Worm (Caenorhabditis elegans): ENCODE measurements around the gene ncs-4.

Gene ncs-4

DNA sequence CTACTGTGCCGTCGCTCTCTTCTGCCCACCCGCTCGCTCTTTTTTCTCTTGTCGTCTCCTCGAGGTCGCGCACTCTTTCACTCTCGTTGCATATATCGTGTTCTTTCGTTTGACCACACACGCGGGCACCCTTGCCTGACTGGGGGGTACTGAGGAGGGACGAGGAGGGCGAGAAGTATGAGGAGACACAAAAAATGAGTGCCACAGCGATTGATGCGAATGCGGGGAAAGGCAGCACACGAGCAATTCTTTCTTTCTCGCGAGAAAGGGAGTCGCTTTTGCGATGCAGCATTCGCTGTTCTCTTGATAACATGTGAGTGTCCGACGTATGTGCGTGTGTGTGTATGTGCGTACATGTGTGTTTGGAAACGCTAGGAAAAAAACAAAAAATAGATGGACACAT is 12.2 kb downstream of the ncs-4 start (continued):
- no peak for TF ChIP-seq daf-12 (tag; optimal IDR thresholded peaks at IDR 0.05)
- no peak for TF ChIP-seq tag-97 (GFP tag; IDR thresholded peaks at IDR 0.05)
- peak; percentile 13 for TF ChIP-seq spr-1 (tag; optimal IDR thresholded peaks at IDR 0.05)
- peak; percentile 64 for TF ChIP-seq nhr-77 (tag; optimal IDR thresholded peaks at IDR 0.05)
- TF ChIP-seq aha-1 (tag): peak; percentile 97
- TF ChIP-seq T20F7.1 (GFP tag; optimal IDR thresholded peaks at IDR 0.05): peak; percentile 60
- TF ChIP-seq hif-1 (tag; optimal IDR thresholded peaks at IDR 0.05): peak; percentile 21 to 68
- TF ChIP-seq jun-1 (tag; optimal IDR thresholded peaks at IDR 0.05): peak; percentile 13
- peak; percentile 86 for TF ChIP-seq nhr-11 (tag; optimal IDR thresholded peaks at IDR 0.05)
- no peak for TF ChIP-seq Y105C5A.15 (GFP tag; IDR thresholded peaks at IDR 0.05)
- peak; percentile 53 for TF ChIP-seq nhr-48 (tag; optimal IDR thresholded peaks at IDR 0.05)
- TF ChIP-seq vab-7 (GFP tag; IDR thresholded peaks at IDR 0.05): no peak
- no peak for TF ChIP-seq zip-11 (GFP tag; IDR thresholded peaks at IDR 0.05)
- TF ChIP-seq hmg-1.1 (GFP tag; IDR thresholded peaks at IDR 0.05): peak; percentile 91
- TF ChIP-seq zfp-3 (GFP tag; conservative IDR thresholded peaks at IDR 0.05): no peak
- TF ChIP-seq ceh-44 (GFP tag; IDR thresholded peaks at IDR 0.05): peak; percentile 72; the same call in 1 of the 2 replicates
- TF ChIP-seq nhr-28 (tag; optimal IDR thresholded peaks at IDR 0.05): peak; percentile 85
- peak; percentile 31 for TF ChIP-seq nhr-6 (tag; optimal IDR thresholded peaks at IDR 0.05)
- TF ChIP-seq rbr-2 (tag; optimal IDR thresholded peaks at IDR 0.05): peak; percentile 92
- TF ChIP-seq egl-43 (GFP tag; IDR thresholded peaks at IDR 0.05): peak; percentile 77; the same call in 1 of the 2 replicates
- no peak for TF ChIP-seq nhr-76 (tag; optimal IDR thresholded peaks at IDR 0.05)
- TF ChIP-seq madf-5 (GFP tag; IDR thresholded peaks at IDR 0.05): 0 out of 4 replicates have a peak, but pooled peaks of 1 of the 2 experiments have one; percentile 33
- TF ChIP-seq fos-1 (tag; optimal IDR thresholded peaks at IDR 0.05): no peak
- no peak for TF ChIP-seq unc-39 (tag; optimal IDR thresholded peaks at IDR 0.05)
- TF ChIP-seq daf-8 (GFP tag; IDR thresholded peaks at IDR 0.05): no peak
- TF ChIP-seq ZK337.2 (GFP tag; IDR thresholded peaks at IDR 0.05): no peak
- no peak for TF ChIP-seq Y75B8A.6 (GFP tag; IDR thresholded peaks at IDR 0.05)
- no peak for TF ChIP-seq D1046.2 (GFP tag; IDR thresholded peaks at IDR 0.05)
- peak; percentile 8 for TF ChIP-seq F10B5.3 (tag; optimal IDR thresholded peaks at IDR 0.05)
- TF ChIP-seq nhr-10 (tag; optimal IDR thresholded peaks at IDR 0.05): peak; percentile 29
- TF ChIP-seq tra-1 (GFP tag; IDR thresholded peaks at IDR 0.05): peak; percentile 92
- peak; percentile 74 for TF ChIP-seq ctbp-1 (GFP tag; IDR thresholded peaks at IDR 0.05)
- TF ChIP-seq cey-2 (tag; optimal IDR thresholded peaks at IDR 0.05; ENCODE audit: borderline replicate concordance, insufficient read depth): no peak
- no peak for TF ChIP-seq madf-9 (GFP tag; conservative IDR thresholded peaks at IDR 0.05)
- TF ChIP-seq dmd-6 (GFP tag; IDR thresholded peaks at IDR 0.05): peak; percentile 51
- peak; percentile 14 to 73 for TF ChIP-seq lsy-2 (tag; optimal IDR thresholded peaks at IDR 0.05)
- TF ChIP-seq aly-2 (tag; optimal IDR thresholded peaks at IDR 0.05): no peak
- peak; percentile 33 for TF ChIP-seq zfp-2 (tag; optimal IDR thresholded peaks at IDR 0.05)
- TF ChIP-seq nhr-102 (tag; optimal IDR thresholded peaks at IDR 0.05): peak; percentile 50
- peak; percentile 62 for TF ChIP-seq mes-2 (tag; optimal IDR thresholded peaks at IDR 0.05; ENCODE audit: poor library complexity, severe bottlenecking)
- peak; percentile 35; the same call in 1 of the 2 replicates for TF ChIP-seq lin-1 (GFP tag; IDR thresholded peaks at IDR 0.05)
- TF ChIP-seq hlh-30 (tag; optimal IDR thresholded peaks at IDR 0.05; ENCODE audit: insufficient read depth): peak; percentile 95
- TF ChIP-seq php-3 (GFP tag; IDR thresholded peaks at IDR 0.05): no peak
- TF ChIP-seq dmd-9 (GFP tag; IDR thresholded peaks at IDR 0.05): no peak
- TF ChIP-seq set-16 (GFP tag; IDR thresholded peaks at IDR 0.05): peak; percentile 86
- peak; percentile 70 for TF ChIP-seq F37D6.2 (tag; optimal IDR thresholded peaks at IDR 0.05)
- no peak for TF ChIP-seq spr-3 (GFP tag; optimal IDR thresholded peaks at IDR 0.05)
- TF ChIP-seq nhr-42 (GFP tag; IDR thresholded peaks at IDR 0.05): peak; percentile 55; the same call in 1 of the 2 replicates
- TF ChIP-seq snpc-4 (tag; optimal IDR thresholded peaks at IDR 0.05): no peak
- no peak for TF ChIP-seq ces-1 (GFP tag; optimal IDR thresholded peaks at IDR 0.05)
- TF ChIP-seq F44E2.7 (GFP tag; IDR thresholded peaks at IDR 0.05): no peak
- peak; percentile 94 for TF ChIP-seq mep-1 (tag; optimal IDR thresholded peaks at IDR 0.05)
